Worm (Caenorhabditis elegans): Measurements from ENCODE around the gene K03B4.4.

The K03B4.4 gene

ce11 chrV:4647279-4647819 lies 34.4 kb upstream of the K03B4.4 start:
- peak; percentile 23 for TF ChIP-seq nhr-25 (tag; optimal IDR thresholded peaks at IDR 0.05)
- no peak for TF ChIP-seq nhr-237 (tag; optimal IDR thresholded peaks at IDR 0.05)
- TF ChIP-seq elt-3 (tag; optimal IDR thresholded peaks at IDR 0.05) = peak in 1 of 3 experiments; percentile 74
- TF ChIP-seq nfya-1 (tag; optimal IDR thresholded peaks at IDR 0.05; ENCODE audit: insufficient read depth) = no peak
- TF ChIP-seq daf-12 (tag; optimal IDR thresholded peaks at IDR 0.05) = no peak
- TF ChIP-seq ceh-9 (tag; optimal IDR thresholded peaks at IDR 0.05) = no peak
- TF ChIP-seq hmg-11 (tag; optimal IDR thresholded peaks at IDR 0.05) = no peak
- TF ChIP-seq ZK546.5 (tag; optimal IDR thresholded peaks at IDR 0.05) = no peak
- no peak for TF ChIP-seq sea-2 (GFP tag; optimal IDR thresholded peaks at IDR 0.05)
- no peak for TF ChIP-seq egl-5 (tag; optimal IDR thresholded peaks at IDR 0.05)
- no peak for TF ChIP-seq ztf-11 (tag; optimal IDR thresholded peaks at IDR 0.05)
- TF ChIP-seq ceh-28 (tag; optimal IDR thresholded peaks at IDR 0.05) = no peak
- peak; percentile 79 for TF ChIP-seq ama-1 (optimal IDR thresholded peaks at IDR 0.05)
- no peak for TF ChIP-seq lsy-12 (tag; optimal IDR thresholded peaks at IDR 0.05)
- TF ChIP-seq unc-39 (tag; optimal IDR thresholded peaks at IDR 0.05) = no peak
- peak; percentile 79 for TF ChIP-seq nhr-43 (tag; optimal IDR thresholded peaks at IDR 0.05; ENCODE audit: poor library complexity, severe bottlenecking)
- no peak for TF ChIP-seq R02D3.7 (tag; optimal IDR thresholded peaks at IDR 0.05)
- TF ChIP-seq nhr-67 (tag; optimal IDR thresholded peaks at IDR 0.05) = no peak
- no peak for TF ChIP-seq eor-1 (tag; optimal IDR thresholded peaks at IDR 0.05)
- TF ChIP-seq aly-2 (tag; optimal IDR thresholded peaks at IDR 0.05) = no peak
- no peak for TF ChIP-seq egl-27 (tag; optimal IDR thresholded peaks at IDR 0.05)
- TF ChIP-seq zag-1 (tag; optimal IDR thresholded peaks at IDR 0.05) = no peak
- no peak for TF ChIP-seq elt-1 (tag; optimal IDR thresholded peaks at IDR 0.05)

- TF ChIP-seq daf-12 (tag; optimal IDR thresholded peaks at IDR 0.05) (no peak), nhr-237 (tag; optimal IDR thresholded peaks at IDR 0.05) (no peak), ztf-4 (tag; optimal IDR thresholded peaks at IDR 0.05) (no peak), lsy-12 (tag; optimal IDR thresholded peaks at IDR 0.05) (peak; percentile 19), ceh-28 (tag; optimal IDR thresholded peaks at IDR 0.05) (no peak), nhr-43 (tag; optimal IDR thresholded peaks at IDR 0.05; ENCODE audit: poor library complexity, severe bottlenecking) (no peak), fos-1 (tag; optimal IDR thresholded peaks at IDR 0.05) (no peak), nhr-25 (tag; optimal IDR thresholded peaks at IDR 0.05) (peak; percentile 76), elt-3 (tag; optimal IDR thresholded peaks at IDR 0.05) (no peak), eor-1 (tag; optimal IDR thresholded peaks at IDR 0.05) (no peak), jun-1 (tag; optimal IDR thresholded peaks at IDR 0.05) (no peak), nhr-67 (tag; optimal IDR thresholded peaks at IDR 0.05) (no peak), ceh-16 (tag; optimal IDR thresholded peaks at IDR 0.05) (no peak), ama-1 (optimal IDR thresholded peaks at IDR 0.05) (peak; percentile 66), hmg-11 (tag; optimal IDR thresholded peaks at IDR 0.05) (no peak), egl-5 (tag; optimal IDR thresholded peaks at IDR 0.05) (no peak), nhr-11 (tag; optimal IDR thresholded peaks at IDR 0.05) (no peak), ceh-82 (tag; optimal IDR thresholded peaks at IDR 0.05) (no peak), sea-2 (GFP tag; optimal IDR thresholded peaks at IDR 0.05) (no peak), ZK546.5 (tag; optimal IDR thresholded peaks at IDR 0.05) (no peak), nfya-1 (tag; optimal IDR thresholded peaks at IDR 0.05; ENCODE audit: insufficient read depth) (peak; percentile 18), nhr-77 (tag; optimal IDR thresholded peaks at IDR 0.05) (no peak), nhr-28 (tag; optimal IDR thresholded peaks at IDR 0.05) (no peak)
Observed at ce11 chrV:4647857-4648256, 33.9 kb upstream of the K03B4.4 start, which contains the start of gene F41F3.3. TSS of gene F41F3.3 (minus strand) at chrV:4648239.

ce11 chrV:4648527-4648926 lies 33.2 kb upstream of the K03B4.4 start, which contains the start of gene F41F3.8:
TSS of gene F41F3.8 (plus strand) at chrV:4648827.
- TF ChIP-seq skn-1 (tag; optimal IDR thresholded peaks at IDR 0.05) (no peak), elt-3 (tag; optimal IDR thresholded peaks at IDR 0.05) (peak in 1 of 3 experiments; percentile 20), nhr-23 (tag; optimal IDR thresholded peaks at IDR 0.05) (no peak), jun-1 (tag; optimal IDR thresholded peaks at IDR 0.05) (no peak), nhr-28 (tag; optimal IDR thresholded peaks at IDR 0.05) (no peak)

ce11 chrV:4649649-4650384 lies 32.0 kb upstream of the K03B4.4 start:
- TF ChIP-seq pha-4 (tag; optimal IDR thresholded peaks at IDR 0.05) (no peak), nhr-25 (tag; optimal IDR thresholded peaks at IDR 0.05) (peak; percentile 80)

Data from whole organism, L3 larva.